ENCODE assay signal across 1 fruit fly cellular context in genomic region chr3R:13063746-13064592, dm6.
TF ChIP-seq lines count a peak whose summit lies in the region.

No protein-coding gene starts in this region.

TF ChIP-seq in whole organism, embryonic, 481 proteins besides CTCF, POLR2A, EP300 and RAD21 (continued from another document):
- 0 out of 3 replicates have a peak, but pooled peaks have one; percentile 49 for TF ChIP-seq CG6791 (GFP tag; IDR thresholded peaks at IDR 0.05; lab: Robert Waterston, UW; ENCODE audit: partially characterized antibody)
- TF ChIP-seq CG10267 (tag; optimal IDR thresholded peaks at IDR 0.05; lab: Kevin White, UChicago) = no peak
- no peak for TF ChIP-seq so (GFP tag; IDR thresholded peaks at IDR 0.05; lab: Robert Waterston, UW)
- no peak for TF ChIP-seq rib (GFP tag; IDR thresholded peaks at IDR 0.05; lab: Robert Waterston, UW)
- no peak for TF ChIP-seq CG18599 (GFP tag; optimal IDR thresholded peaks at IDR 0.05; lab: Kevin White, UChicago)
- no peak for TF ChIP-seq CkIIα-i1 (GFP tag; IDR thresholded peaks at IDR 0.05; lab: Robert Waterston, UW)
- no peak for TF ChIP-seq CG13123 (GFP tag; optimal IDR thresholded peaks at IDR 0.05; lab: Kevin White, UChicago)
- TF ChIP-seq H15 (GFP tag; IDR thresholded peaks at IDR 0.05; lab: Robert Waterston, UW) = no peak
- TF ChIP-seq caup (GFP tag; optimal IDR thresholded peaks at IDR 0.05; lab: Kevin White, UChicago; ENCODE audit: severe bottlenecking) = peak; percentile 12
- TF ChIP-seq CG9797 (GFP tag; optimal IDR thresholded peaks at IDR 0.05; lab: Kevin White, UChicago) = no peak
- TF ChIP-seq Mes4 (GFP tag; optimal IDR thresholded peaks at IDR 0.05; lab: Kevin White, UChicago) = peak; percentile 18
- no peak for TF ChIP-seq Hr39 (optimal IDR thresholded peaks at IDR 0.05; lab: Kevin White, UChicago)
- no peak for TF ChIP-seq gce (GFP tag; IDR thresholded peaks at IDR 0.05; lab: Robert Waterston, UW)
- peak; percentile 95 for TF ChIP-seq Aef1 (GFP tag; IDR thresholded peaks at IDR 0.05; lab: Robert Waterston, UW)
- peak; percentile 53 for TF ChIP-seq oc (tag; optimal IDR thresholded peaks at IDR 0.05; lab: Kevin White, UChicago)
- TF ChIP-seq Nf-YC (tag; optimal IDR thresholded peaks at IDR 0.05; lab: Kevin White, UChicago) = peak; percentile 100
- no peak for TF ChIP-seq CG6175 (GFP tag; IDR thresholded peaks at IDR 0.05; lab: Robert Waterston, UW)
- TF ChIP-seq trem (tag; optimal IDR thresholded peaks at IDR 0.05; lab: Kevin White, UChicago) = no peak
- no peak for TF ChIP-seq ranshi (GFP tag; IDR thresholded peaks at IDR 0.05; lab: Robert Waterston, UW)
- peak; percentile 28; the same call in 1 of the 2 replicates for TF ChIP-seq MBD-R2 (GFP tag; IDR thresholded peaks at IDR 0.05; lab: Robert Waterston, UW)
- no peak for TF ChIP-seq CG12942 (GFP tag; optimal IDR thresholded peaks at IDR 0.05; lab: Kevin White, UChicago)
- TF ChIP-seq ttk (GFP tag; IDR thresholded peaks at IDR 0.05; lab: Robert Waterston, UW) = peak; percentile 85
- no peak for TF ChIP-seq CG9215 (GFP tag; IDR thresholded peaks at IDR 0.05; lab: Robert Waterston, UW)
- TF ChIP-seq CG8478 (optimal IDR thresholded peaks at IDR 0.05; lab: Kevin White, UChicago) = peak; percentile 100
- no peak for TF ChIP-seq ab (GFP tag; optimal IDR thresholded peaks at IDR 0.05; lab: Kevin White, UChicago)
- no peak for TF ChIP-seq al (GFP tag; IDR thresholded peaks at IDR 0.05; lab: Robert Waterston, UW)
- TF ChIP-seq Dad (GFP tag; optimal IDR thresholded peaks at IDR 0.05; lab: Kevin White, UChicago) = no peak
- peak; percentile 36; the same call in 1 of the 2 replicates for TF ChIP-seq Ada2b (GFP tag; IDR thresholded peaks at IDR 0.05; lab: Robert Waterston, UW)
- no peak for TF ChIP-seq trh (GFP tag; optimal IDR thresholded peaks at IDR 0.05; lab: Kevin White, UChicago)
- peak; percentile 26 for TF ChIP-seq pros (GFP tag; optimal IDR thresholded peaks at IDR 0.05; lab: Kevin White, UChicago)
- no peak for TF ChIP-seq zen2 (GFP tag; IDR thresholded peaks at IDR 0.05; lab: Robert Waterston, UW; ENCODE audit: partially characterized antibody)
- no peak for TF ChIP-seq pum (GFP tag; optimal IDR thresholded peaks at IDR 0.05; lab: Kevin White, UChicago)
- no peak for TF ChIP-seq Gsc (GFP tag; IDR thresholded peaks at IDR 0.05; lab: Robert Waterston, UW)
- TF ChIP-seq kay (GFP tag; optimal IDR thresholded peaks at IDR 0.05; lab: Kevin White, UChicago) = no peak
- TF ChIP-seq bcd (GFP tag; optimal IDR thresholded peaks at IDR 0.05; lab: Kevin White, UChicago) = no peak
- peak in 2 of 3 experiments; percentile 38 to 67 for TF ChIP-seq Stat92E (GFP tag; optimal IDR thresholded peaks at IDR 0.05; lab: Kevin White, UChicago)
- peak; percentile 20 for TF ChIP-seq dmrt11E (tag; optimal IDR thresholded peaks at IDR 0.05; lab: Kevin White, UChicago)
- no peak for TF ChIP-seq CG12155 (GFP tag; optimal IDR thresholded peaks at IDR 0.05; lab: Kevin White, UChicago)
- TF ChIP-seq CG12769 (tag; optimal IDR thresholded peaks at IDR 0.05; lab: Kevin White, UChicago) = no peak
- TF ChIP-seq her (GFP tag; optimal IDR thresholded peaks at IDR 0.05; lab: Kevin White, UChicago) = no peak
- no peak for TF ChIP-seq sug (tag; optimal IDR thresholded peaks at IDR 0.05; lab: Kevin White, UChicago)
- peak; percentile 19 for TF ChIP-seq CG13775 (GFP tag; optimal IDR thresholded peaks at IDR 0.05; lab: Kevin White, UChicago)
- peak; percentile 8 for TF ChIP-seq Hmr (GFP tag; optimal IDR thresholded peaks at IDR 0.05; lab: Kevin White, UChicago)
- TF ChIP-seq Sox102F (GFP tag; optimal IDR thresholded peaks at IDR 0.05; lab: Kevin White, UChicago) = no peak
- TF ChIP-seq ci (GFP tag; IDR thresholded peaks at IDR 0.05; lab: Robert Waterston, UW) = 0 out of 3 replicates have a peak, but pooled peaks have one; percentile 42
- TF ChIP-seq org-1 (GFP tag; optimal IDR thresholded peaks at IDR 0.05; lab: Kevin White, UChicago) = no peak
- TF ChIP-seq fru (optimal IDR thresholded peaks at IDR 0.05; lab: Kevin White, UChicago) = no peak
- no peak for TF ChIP-seq slou (GFP tag; optimal IDR thresholded peaks at IDR 0.05; lab: Kevin White, UChicago)
- TF ChIP-seq nerfin-1 (tag; optimal IDR thresholded peaks at IDR 0.05; lab: Kevin White, UChicago) = peak; percentile 48
- TF ChIP-seq bab2 (GFP tag; optimal IDR thresholded peaks at IDR 0.05; lab: Kevin White, UChicago) = no peak
- TF ChIP-seq pfk (GFP tag; optimal IDR thresholded peaks at IDR 0.05; lab: Kevin White, UChicago) = no peak
- TF ChIP-seq H2.0 (GFP tag; IDR thresholded peaks at IDR 0.05; lab: Robert Waterston, UW) = no peak
- TF ChIP-seq Max (GFP tag; optimal IDR thresholded peaks at IDR 0.05; lab: Kevin White, UChicago) = no peak
- no peak for TF ChIP-seq hkb (optimal IDR thresholded peaks at IDR 0.05; lab: Kevin White, UChicago)
- no peak for TF ChIP-seq hkb (GFP tag; IDR thresholded peaks at IDR 0.05; lab: Robert Waterston, UW)
- 0 out of 3 replicates have a peak, but pooled peaks have one; percentile 33 for TF ChIP-seq zfh1 (GFP tag; IDR thresholded peaks at IDR 0.05; lab: Robert Waterston, UW)
- TF ChIP-seq yki (optimal IDR thresholded peaks at IDR 0.05; lab: Kevin White, UChicago) = peak; percentile 43
- TF ChIP-seq CG16863 (GFP tag; optimal IDR thresholded peaks at IDR 0.05; lab: Kevin White, UChicago) = peak; percentile 26
- peak; percentile 40; the same call in 1 of the 2 replicates for TF ChIP-seq CG32532 (GFP tag; IDR thresholded peaks at IDR 0.05; lab: Robert Waterston, UW)
- TF ChIP-seq ewg (GFP tag; optimal IDR thresholded peaks at IDR 0.05; lab: Kevin White, UChicago) = peak; percentile 71
- no peak for TF ChIP-seq psq (GFP tag; optimal IDR thresholded peaks at IDR 0.05; lab: Kevin White, UChicago)
- no peak for TF ChIP-seq CG4707 (GFP tag; optimal IDR thresholded peaks at IDR 0.05; lab: Kevin White, UChicago)
- TF ChIP-seq vvl (GFP tag; IDR thresholded peaks at IDR 0.05; lab: Robert Waterston, UW) = 0 out of 2 replicates have a peak, but pooled peaks have one; percentile 15
- peak; percentile 53; the same call in 1 of the 2 replicates for TF ChIP-seq CG42726 (GFP tag; IDR thresholded peaks at IDR 0.05; lab: Robert Waterston, UW; ENCODE audit: partially characterized antibody)
- no peak for TF ChIP-seq CG13624 (GFP tag; optimal IDR thresholded peaks at IDR 0.05; lab: Kevin White, UChicago)
- TF ChIP-seq CHES-1-like (GFP tag; optimal IDR thresholded peaks at IDR 0.05; lab: Kevin White, UChicago) = no peak
- TF ChIP-seq CG3847 (GFP tag; IDR thresholded peaks at IDR 0.05; lab: Robert Waterston, UW) = no peak
- peak; percentile 48 for TF ChIP-seq CG9727 (GFP tag; optimal IDR thresholded peaks at IDR 0.05; lab: Kevin White, UChicago)
- TF ChIP-seq grau (tag; optimal IDR thresholded peaks at IDR 0.05; lab: Kevin White, UChicago) = no peak
- TF ChIP-seq ken (GFP tag; IDR thresholded peaks at IDR 0.05; lab: Robert Waterston, UW) = no peak
- no peak for TF ChIP-seq jigr1 (GFP tag; IDR thresholded peaks at IDR 0.05; lab: Robert Waterston, UW)
- TF ChIP-seq HLHmδ (GFP tag; optimal IDR thresholded peaks at IDR 0.05; lab: Kevin White, UChicago) = no peak
- no peak for TF ChIP-seq E2f2 (GFP tag; IDR thresholded peaks at IDR 0.05; lab: Robert Waterston, UW)
- no peak for TF ChIP-seq ERR (GFP tag; optimal IDR thresholded peaks at IDR 0.05; lab: Kevin White, UChicago)
- no peak for TF ChIP-seq eve (GFP tag; optimal IDR thresholded peaks at IDR 0.05; lab: Kevin White, UChicago)
- no peak for TF ChIP-seq C15 (GFP tag; IDR thresholded peaks at IDR 0.05; lab: Robert Waterston, UW)
- no peak for TF ChIP-seq disco-r (GFP tag; optimal IDR thresholded peaks at IDR 0.05; lab: Kevin White, UChicago)
- peak; percentile 93 for TF ChIP-seq abd-A (tag; optimal IDR thresholded peaks at IDR 0.05; lab: Kevin White, UChicago)
- no peak for TF ChIP-seq CG11696 (GFP tag; IDR thresholded peaks at IDR 0.05; lab: Robert Waterston, UW)
- peak; percentile 95 for TF ChIP-seq CG15479 (GFP tag; optimal IDR thresholded peaks at IDR 0.05; lab: Kevin White, UChicago)
- 0 out of 2 replicates have a peak, but pooled peaks have one; percentile 46 for TF ChIP-seq tna (GFP tag; IDR thresholded peaks at IDR 0.05; lab: Robert Waterston, UW; ENCODE audit: partially characterized antibody)
- no peak for TF ChIP-seq CG10147 (GFP tag; optimal IDR thresholded peaks at IDR 0.05; lab: Kevin White, UChicago)
- no peak for TF ChIP-seq slp2 (GFP tag; optimal IDR thresholded peaks at IDR 0.05; lab: Kevin White, UChicago)
- TF ChIP-seq Sry-β (GFP tag; optimal IDR thresholded peaks at IDR 0.05; lab: Kevin White, UChicago) = no peak
- peak; percentile 43; the same call in 2 of the 3 replicates for TF ChIP-seq knrl (GFP tag; IDR thresholded peaks at IDR 0.05; lab: Robert Waterston, UW; ENCODE audit: partially characterized antibody)
- no peak for TF ChIP-seq CG31388 (GFP tag; optimal IDR thresholded peaks at IDR 0.05; lab: Kevin White, UChicago)
- no peak for TF ChIP-seq CG34376 (GFP tag; optimal IDR thresholded peaks at IDR 0.05; lab: Kevin White, UChicago)
- TF ChIP-seq mirr (GFP tag; optimal IDR thresholded peaks at IDR 0.05; lab: Kevin White, UChicago) = peak; percentile 62
